Fruit fly (Drosophila melanogaster): ENCODE data around the gene CG17350.

Gene CG17350

DNA sequence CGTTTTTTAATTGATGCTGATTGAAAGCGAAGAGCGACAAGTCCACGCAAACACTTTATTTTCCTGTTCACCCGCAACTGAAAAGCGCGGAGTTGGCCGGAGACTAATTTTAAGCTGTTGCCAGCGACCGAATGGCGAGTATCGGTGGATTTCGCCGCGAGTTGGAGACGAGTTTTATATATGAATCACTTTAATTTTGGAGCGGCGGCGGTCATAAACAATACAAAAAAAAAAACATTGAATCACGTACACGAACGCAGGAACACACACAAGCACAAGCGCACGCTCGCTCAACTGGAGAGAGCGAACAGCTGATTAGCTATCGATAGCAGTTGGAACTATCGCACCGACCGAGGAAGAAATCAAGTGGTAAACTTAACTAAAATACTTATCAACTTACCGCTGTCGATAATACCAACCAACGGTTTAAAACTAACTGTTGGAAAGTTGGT, 45.6 kb downstream of the CG17350 start, which contains the start of gene Pax (continued):
- TF ChIP-seq ken (GFP tag; IDR thresholded peaks at IDR 0.05) = no peak
- TF ChIP-seq CG8388 (GFP tag; optimal IDR thresholded peaks at IDR 0.05) = no peak
- no peak for TF ChIP-seq CG2120 (GFP tag; optimal IDR thresholded peaks at IDR 0.05)
- TF ChIP-seq CG9215 (GFP tag; IDR thresholded peaks at IDR 0.05) = no peak
- TF ChIP-seq CG2129 (GFP tag; IDR thresholded peaks at IDR 0.05; ENCODE audit: partially characterized antibody) = peak; percentile 86
- TF ChIP-seq tin (GFP tag; optimal IDR thresholded peaks at IDR 0.05) = no peak
- no peak for TF ChIP-seq Hr78 (GFP tag; optimal IDR thresholded peaks at IDR 0.05)
- no peak for TF ChIP-seq CG1233 (GFP tag; optimal IDR thresholded peaks at IDR 0.05)
- TF ChIP-seq chn (GFP tag; optimal IDR thresholded peaks at IDR 0.05) = no peak
- TF ChIP-seq CG9609 (GFP tag; optimal IDR thresholded peaks at IDR 0.05) = no peak
- no peak for TF ChIP-seq CG4707 (GFP tag; optimal IDR thresholded peaks at IDR 0.05)
- TF ChIP-seq CG31224 (GFP tag; IDR thresholded peaks at IDR 0.05) = no peak
- no peak for TF ChIP-seq oc (tag; optimal IDR thresholded peaks at IDR 0.05)
- TF ChIP-seq Doc2 (GFP tag; IDR thresholded peaks at IDR 0.05) = no peak
- no peak for TF ChIP-seq CG6272 (GFP tag; IDR thresholded peaks at IDR 0.05)
- no peak for TF ChIP-seq HLH3B (GFP tag; IDR thresholded peaks at IDR 0.05)
- no peak for TF ChIP-seq sima (GFP tag; optimal IDR thresholded peaks at IDR 0.05)
- TF ChIP-seq CG17829 (tag; optimal IDR thresholded peaks at IDR 0.05) = no peak
- TF ChIP-seq pfk (GFP tag; optimal IDR thresholded peaks at IDR 0.05) = no peak
- no peak for TF ChIP-seq Oaz (GFP tag; IDR thresholded peaks at IDR 0.05)
- no peak for TF ChIP-seq Asciz (GFP tag; optimal IDR thresholded peaks at IDR 0.05)
- no peak for TF ChIP-seq CG31441 (GFP tag; IDR thresholded peaks at IDR 0.05)
- TF ChIP-seq CG6765 (GFP tag; optimal IDR thresholded peaks at IDR 0.05) = no peak
- no peak for TF ChIP-seq Mad (GFP tag; optimal IDR thresholded peaks at IDR 0.05)
- no peak for TF ChIP-seq sim (GFP tag; IDR thresholded peaks at IDR 0.05)
- no peak for TF ChIP-seq peb (GFP tag; IDR thresholded peaks at IDR 0.05)
- no peak for TF ChIP-seq tll (GFP tag; optimal IDR thresholded peaks at IDR 0.05)
- no peak for TF ChIP-seq org-1 (GFP tag; optimal IDR thresholded peaks at IDR 0.05)
- no peak for TF ChIP-seq CrebB (tag; optimal IDR thresholded peaks at IDR 0.05)
- TF ChIP-seq MBD-R2 (GFP tag; IDR thresholded peaks at IDR 0.05) = peak; percentile 72
- TF ChIP-seq CG7556 (GFP tag; optimal IDR thresholded peaks at IDR 0.05) = no peak
- TF ChIP-seq CG12155 (GFP tag; optimal IDR thresholded peaks at IDR 0.05) = no peak
- TF ChIP-seq abd-A (tag; optimal IDR thresholded peaks at IDR 0.05) = peak; percentile 84
- TF ChIP-seq klu (GFP tag; IDR thresholded peaks at IDR 0.05) = no peak
- no peak for TF ChIP-seq CG1024 (GFP tag; IDR thresholded peaks at IDR 0.05)
- no peak for TF ChIP-seq grau (tag; optimal IDR thresholded peaks at IDR 0.05)
- TF ChIP-seq CG7786 (GFP tag; optimal IDR thresholded peaks at IDR 0.05) = no peak
- TF ChIP-seq kay (GFP tag; optimal IDR thresholded peaks at IDR 0.05) = peak; percentile 55
- TF ChIP-seq fd3F (GFP tag; optimal IDR thresholded peaks at IDR 0.05) = no peak
- TF ChIP-seq ems (GFP tag; optimal IDR thresholded peaks at IDR 0.05) = no peak
- TF ChIP-seq CG17568 (GFP tag; optimal IDR thresholded peaks at IDR 0.05) = no peak
- peak; percentile 96 for TF ChIP-seq unc-4 (GFP tag; IDR thresholded peaks at IDR 0.05; ENCODE audit: partially characterized antibody)
- TF ChIP-seq CG6854 (GFP tag; optimal IDR thresholded peaks at IDR 0.05) = no peak
- no peak for TF ChIP-seq scrt (GFP tag; optimal IDR thresholded peaks at IDR 0.05)
- no peak for TF ChIP-seq rib (GFP tag; IDR thresholded peaks at IDR 0.05)
- TF ChIP-seq eyg (GFP tag; optimal IDR thresholded peaks at IDR 0.05) = no peak
- no peak for TF ChIP-seq Elba2 (GFP tag; optimal IDR thresholded peaks at IDR 0.05)
- no peak for TF ChIP-seq toy (GFP tag; IDR thresholded peaks at IDR 0.05)
- no peak for TF ChIP-seq CG1792 (GFP tag; optimal IDR thresholded peaks at IDR 0.05)
- TF ChIP-seq ATbp (GFP tag; optimal IDR thresholded peaks at IDR 0.05) = no peak
- TF ChIP-seq ham (GFP tag; IDR thresholded peaks at IDR 0.05) = no peak
- TF ChIP-seq CG10431 (GFP tag; optimal IDR thresholded peaks at IDR 0.05) = no peak
